Worm (Caenorhabditis elegans) whole organism, midembryonic: ENCODE results near the gene ndx-2.

Source experiments
- cog-1 ChIP-seq: sonication (generic microtip); optimal IDR thresholded peaks from 2 replicates; lab custom pipeline; 2016; ENCODE audit warnings: missing genetic modification characterization, missing compliant biosample characterization
- flt-1 ChIP-seq: fragments of 200-800 bp; sonication (Bioruptor generic); IDR thresholded peaks from 2 replicates; pipeline ENCODE4 v1.3.6; 2022; ENCODE audit warnings: missing genetic modification characterization, missing compliant biosample characterization
- klf-2 ChIP-seq: fragments of 200-800 bp; sonication (Bioruptor generic); conservative IDR thresholded peaks from 2 replicates; pipeline ENCODE4 v1.3.6; 2022; ENCODE audit warnings: missing genetic modification reagents, missing genetic modification characterization, missing compliant biosample characterization
- med-1 ChIP-seq: sonication (generic microtip); optimal IDR thresholded peaks from 2 replicates; lab custom pipeline; 2017; ENCODE audit warnings: missing genetic modification characterization, mild to moderate bottlenecking, missing compliant biosample characterization, antibody characterized with exemption, missing genetic modification reagents; ENCODE audit not compliant: insufficient read depth
- ztf-23 ChIP-seq: fragments of 200-800 bp; sonication (Bioruptor generic); IDR thresholded peaks from 2 replicates; pipeline ENCODE4 v1.3.6; 2022; ENCODE audit warnings: missing genetic modification reagents, missing genetic modification characterization, missing compliant biosample characterization
- ztf-29 ChIP-seq: fragments of 200-800 bp; sonication (Bioruptor generic); IDR thresholded peaks from 2 replicates; pipeline ENCODE4 v1.3.6; 2022; ENCODE audit warnings: missing genetic modification reagents, missing genetic modification characterization, missing compliant biosample characterization

- no peak for TF ChIP-seq klf-2 (GFP tag; lab: Robert Waterston, UW)
- no peak for TF ChIP-seq med-1 (GFP tag; lab: Kevin White, UChicago)
- TF ChIP-seq ztf-29 (GFP tag; lab: Robert Waterston, UW), result no peak
- TF ChIP-seq ztf-23 (GFP tag; lab: Robert Waterston, UW), result no peak
- no peak for TF ChIP-seq cog-1 (tag; lab: Kevin White, UChicago)
- no peak for TF ChIP-seq flt-1
Measured at ce11 chrV:2623765-2624164, 41.0 kb downstream of the ndx-2 start.
